Worm (Caenorhabditis elegans) whole organism, young adult: ENCODE results near the gene fbxa-26.

Experiments
- B0261.1 ChIP-seq: sonication (generic microtip); optimal IDR thresholded peaks from 2 replicates; lab custom pipeline; 2016; ENCODE audit warnings: mild to moderate bottlenecking, missing genetic modification characterization, moderate library complexity, missing compliant biosample characterization
- T26A5.8 ChIP-seq: sonication (generic microtip); optimal IDR thresholded peaks from 2 replicates; lab custom pipeline; 2016; ENCODE audit warnings: missing genetic modification characterization, missing compliant biosample characterization
- Y79H2A.3 ChIP-seq: fragments of 200-800 bp; sonication (Bioruptor generic); conservative IDR thresholded peaks from 2 replicates; pipeline ENCODE4 v1.3.6; 2022; ENCODE audit warnings: missing genetic modification reagents, missing genetic modification characterization, missing compliant biosample characterization
- ama-1 ChIP-seq, 3 experiments: fragments of 150-350 bp in 1 of 3; sonication (generic microtip) in 2 of 3; optimal IDR thresholded peaks; 2 replicates each; lab custom pipeline; 2014 to 2018; ENCODE audit warnings: missing biosample characterization in 2 of 3, missing genetic modification characterization in 2 of 3, missing genetic modification reagents in 2 of 3
- attf-6 ChIP-seq: fragments of 200-800 bp; sonication (Bioruptor generic); IDR thresholded peaks from 2 replicates; pipeline ENCODE4 v1.3.6; 2022; ENCODE audit warnings: missing genetic modification reagents, missing genetic modification characterization, missing compliant biosample characterization
- him-1 ChIP-seq: sonication (generic microtip); optimal IDR thresholded peaks from 2 replicates; lab custom pipeline; 2016; ENCODE audit warnings: missing genotype, missing genetic modification reagents, missing genetic modification characterization, missing compliant biosample characterization
- mel-28 ChIP-seq: sonication (generic microtip); optimal IDR thresholded peaks from 2 replicates; lab custom pipeline; 2016; ENCODE audit warnings: borderline replicate concordance, mild to moderate bottlenecking, missing genetic modification characterization, missing compliant biosample characterization
- snpc-1.3 ChIP-seq: sonication (generic microtip); optimal IDR thresholded peaks from 2 replicates; lab custom pipeline; 2017; ENCODE audit warnings: missing genetic modification characterization, mild to moderate bottlenecking, missing compliant biosample characterization, antibody characterized with exemption, moderate library complexity, missing genotype, missing genetic modification reagents; ENCODE audit not compliant: insufficient read depth
- tbp1 ChIP-seq: fragments of 200-800 bp; sonication (Bioruptor generic); optimal IDR thresholded peaks from 2 replicates; lab custom pipeline; 2018; ENCODE audit warnings: mild to moderate bottlenecking, missing genetic modification characterization, missing compliant biosample characterization
- ztf-28 ChIP-seq: fragments of 200-800 bp; sonication (Bioruptor generic); IDR thresholded peaks from 2 replicates; pipeline ENCODE4 v1.3.6; 2022; ENCODE audit warnings: missing genetic modification reagents, missing genetic modification characterization, missing compliant biosample characterization
- ztf-6 ChIP-seq: fragments of 200-800 bp; sonication (Bioruptor generic); IDR thresholded peaks from 2 replicates; pipeline ENCODE4 v1.3.6; 2022; ENCODE audit warnings: missing genetic modification reagents, missing genetic modification characterization, missing compliant biosample characterization

DNA sequence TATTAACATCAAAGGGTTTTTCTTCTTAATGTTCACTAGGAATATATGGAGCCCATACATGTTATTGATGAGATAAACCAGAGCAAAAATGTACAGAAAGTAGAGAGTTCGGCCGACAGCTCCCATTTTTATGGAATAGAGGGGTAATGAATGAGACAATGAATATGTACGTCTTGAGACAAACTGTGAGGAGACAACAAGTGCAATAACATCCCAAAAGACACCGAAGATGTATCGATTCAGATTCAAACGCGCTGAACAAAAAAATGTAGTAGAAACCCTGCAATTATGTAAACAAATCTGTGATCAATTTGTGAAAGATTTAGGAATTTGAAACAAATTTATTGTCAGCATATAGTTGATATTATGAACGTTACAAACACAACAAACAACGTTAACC, 4.7 kb upstream of the fbxa-26 start:
- TF ChIP-seq mel-28 = no peak
- TF ChIP-seq him-1 (tag; lab: Kevin White, UChicago) = no peak
- no peak for TF ChIP-seq B0261.1 (tag; lab: Kevin White, UChicago)
- no peak for TF ChIP-seq Y79H2A.3 (GFP tag; lab: Robert Waterston, UW)
- TF ChIP-seq attf-6 (GFP tag; lab: Robert Waterston, UW) = no peak
- no peak for TF ChIP-seq tbp1
- TF ChIP-seq ztf-6 (GFP tag; lab: Robert Waterston, UW) = no peak
- TF ChIP-seq snpc-1.3 (tag; lab: Kevin White, UChicago) = no peak
- TF ChIP-seq T26A5.8 (tag; lab: Kevin White, UChicago) = no peak
- TF ChIP-seq ztf-28 = no peak
- TF ChIP-seq ama-1 (optimal IDR thresholded peaks at IDR 0.05; lab: Kevin White, UChicago) = no peak
- no peak for TF ChIP-seq ama-1 (GFP tag; optimal IDR thresholded peaks at IDR 0.05; lab: Kevin White, UChicago)
